Fruit fly (Drosophila melanogaster) whole organism, embryonic: Measurements from ENCODE around the gene ver.

Source experiments
- Bgb ChIP-seq: fragments of 200-800 bp; sonication (Bioruptor generic); IDR thresholded peaks from 2 replicates; pipeline ENCODE4 v1.3.6; 2022; ENCODE audit warnings: missing biosample characterization, missing genetic modification characterization; ENCODE audit not compliant: partially characterized antibody
- CG15479 ChIP-seq: fragments of 200-800 bp; sonication (Bioruptor generic); optimal IDR thresholded peaks from 3 replicates; lab custom pipeline; 2019; ENCODE audit warnings: missing biosample characterization, mild to moderate bottlenecking, missing genetic modification characterization, moderate library complexity
- CG16813 ChIP-seq: fragments of 200-800 bp; sonication (Bioruptor generic); IDR thresholded peaks from 3 replicates; pipeline ENCODE4 v1.3.6; 2022; ENCODE audit warnings: missing biosample characterization, missing genetic modification characterization; ENCODE audit not compliant: partially characterized antibody
- CG16815 ChIP-seq: fragments of 200-800 bp; sonication (Bioruptor generic); optimal IDR thresholded peaks from 3 replicates; lab custom pipeline; 2017; ENCODE audit warnings: missing biosample characterization, mild to moderate bottlenecking, missing genetic modification characterization
- CG2199 ChIP-seq: fragments of 200-800 bp; sonication (Bioruptor generic); IDR thresholded peaks from 3 replicates; pipeline ENCODE4 v1.3.6; 2022; ENCODE audit warnings: missing biosample characterization, missing genetic modification characterization
- CG2712 ChIP-seq: fragments of 200-800 bp; optimal IDR thresholded peaks from 3 replicates; lab custom pipeline; 2019; ENCODE audit warnings: missing biosample characterization, mild to moderate bottlenecking, missing genetic modification characterization, moderate library complexity
- CG31224 ChIP-seq: fragments of 200-800 bp; sonication (Bioruptor generic); IDR thresholded peaks from 2 replicates; pipeline ENCODE4 v1.3.6; 2022; ENCODE audit warnings: missing biosample characterization, missing genetic modification characterization
- CG3726 ChIP-seq: fragments of 200-800 bp; sonication (Bioruptor generic); IDR thresholded peaks from 3 replicates; pipeline ENCODE4, ENCODE4 v1.3.6; 2022; ENCODE audit warnings: missing biosample characterization, missing genetic modification characterization
- CG3995 ChIP-seq: fragments of 200-800 bp; sonication (Bioruptor generic); optimal IDR thresholded peaks from 3 replicates; lab custom pipeline; 2016; ENCODE audit warnings: missing biosample characterization, missing genetic modification characterization
- CG42726 ChIP-seq: fragments of 200-800 bp; sonication (Bioruptor generic); IDR thresholded peaks from 2 replicates; pipeline ENCODE4 v1.3.6; 2022; ENCODE audit warnings: missing biosample characterization, missing genetic modification characterization; ENCODE audit not compliant: partially characterized antibody
- CG4360 ChIP-seq: fragments of 200-800 bp; sonication (Bioruptor generic); IDR thresholded peaks from 2 replicates; pipeline ENCODE4 v1.3.6; 2022; ENCODE audit warnings: missing biosample characterization, missing genetic modification characterization
- CG6175 ChIP-seq: fragments of 200-800 bp; sonication (Bioruptor generic); IDR thresholded peaks from 3 replicates; pipeline ENCODE4 v1.3.6; 2022; ENCODE audit warnings: missing biosample characterization, missing genetic modification characterization
- CG6813 ChIP-seq: fragments of 200-800 bp; sonication (Bioruptor generic); optimal IDR thresholded peaks from 2 replicates; lab custom pipeline; 2017; ENCODE audit warnings: missing biosample characterization, missing genetic modification characterization, mild to moderate bottlenecking, moderate library complexity, missing genetic modification reagents
- CG8359 ChIP-seq: fragments of 200-800 bp; sonication (Bioruptor generic); optimal IDR thresholded peaks from 2 replicates; lab custom pipeline; 2017; ENCODE audit warnings: missing biosample characterization, mild to moderate bottlenecking, missing genetic modification characterization, borderline replicate concordance
- D ChIP-seq, 2 experiments: fragments of 200-800 bp in 1 of 2; fragments of >200 bp in 1 of 2; sonication (Bioruptor generic) in 1 of 2; optimal IDR thresholded peaks; 2 replicates in 1 of 2; 3 replicates in 1 of 2; lab custom pipeline; 2017; ENCODE audit warnings: mild to moderate bottlenecking in 1 of 2, missing biosample characterization in 1 of 2, missing genetic modification characterization in 1 of 2, missing genetic modification reagents in 1 of 2
- Ets65A ChIP-seq: fragments of 200-800 bp; sonication (Bioruptor generic); peaks from one replicate; lab custom pipeline; 2016; ENCODE audit warnings: missing biosample characterization, missing genetic modification characterization
- GATAe ChIP-seq: fragments of 200-800 bp; sonication (Bioruptor generic); conservative IDR thresholded peaks from 2 replicates; pipeline ENCODE4 v1.3.6; 2022; ENCODE audit warnings: missing biosample characterization, missing genetic modification characterization
- HLH4C ChIP-seq: fragments of 200-800 bp; sonication (Bioruptor generic); IDR thresholded peaks from 3 replicates; pipeline ENCODE4 v1.3.6; 2022; ENCODE audit warnings: missing biosample characterization, missing genetic modification characterization; ENCODE audit not compliant: partially characterized antibody
- HmgZ ChIP-seq: fragments of 200-800 bp; sonication (Bioruptor generic); optimal IDR thresholded peaks from 2 replicates; lab custom pipeline; 2018; ENCODE audit warnings: missing biosample characterization, mild to moderate bottlenecking, missing genetic modification characterization
- MESR4 ChIP-seq: fragments of 200-800 bp; sonication (Bioruptor generic); optimal IDR thresholded peaks from 2 replicates; lab custom pipeline; 2018; ENCODE audit warnings: missing biosample characterization, mild to moderate bottlenecking, missing genetic modification characterization, moderate library complexity
- Med ChIP-seq: fragments of 200-800 bp; sonication (Bioruptor generic); peaks from one replicate; lab custom pipeline; 2016; ENCODE audit warnings: missing biosample characterization, missing genetic modification characterization, mild to moderate bottlenecking, inconsistent platforms, moderate library complexity
- Myb ChIP-seq: fragments of 200-800 bp; sonication (Bioruptor generic); optimal IDR thresholded peaks from 2 replicates; lab custom pipeline; 2016; ENCODE audit warnings: missing biosample characterization, missing genetic modification characterization
- Opbp ChIP-seq: fragments of 200-800 bp; sonication (Bioruptor generic); IDR thresholded peaks from 3 replicates; pipeline ENCODE4 v1.3.6; 2022; ENCODE audit warnings: missing biosample characterization, missing genetic modification characterization; ENCODE audit not compliant: partially characterized antibody
- PHDP ChIP-seq: fragments of 200-800 bp; sonication (Bioruptor generic); optimal IDR thresholded peaks from 3 replicates; lab custom pipeline; 2018; ENCODE audit warnings: missing biosample characterization, mild to moderate bottlenecking, missing genetic modification characterization, moderate library complexity
- Rfx ChIP-seq: fragments of 200-800 bp; sonication (Bioruptor generic); IDR thresholded peaks from 2 replicates; pipeline ENCODE4 v1.3.6; 2022; ENCODE audit warnings: missing biosample characterization, missing genetic modification characterization
- Sry-β ChIP-seq: fragments of 200-800 bp; sonication (Bioruptor generic); optimal IDR thresholded peaks from 2 replicates; lab custom pipeline; 2018; ENCODE audit warnings: missing biosample characterization, mild to moderate bottlenecking, missing genetic modification characterization, moderate library complexity
- Vsx1 ChIP-seq: fragments of 200-800 bp; sonication (Bioruptor generic); optimal IDR thresholded peaks from 2 replicates; lab custom pipeline; 2017; ENCODE audit warnings: missing biosample characterization, mild to moderate bottlenecking, missing genetic modification characterization, missing genetic modification reagents
- ac ChIP-seq: fragments of 200-800 bp; sonication (Bioruptor generic); optimal IDR thresholded peaks from 3 replicates; lab custom pipeline; 2017; ENCODE audit warnings: missing biosample characterization, mild to moderate bottlenecking, missing genetic modification characterization
- ase ChIP-seq: fragments of 200-800 bp; sonication (Bioruptor generic); IDR thresholded peaks from 3 replicates; pipeline ENCODE4 v1.3.6; 2022; ENCODE audit warnings: missing biosample characterization, missing genetic modification characterization
- chm ChIP-seq: fragments of 200-800 bp; sonication (Bioruptor generic); IDR thresholded peaks from 2 replicates; pipeline ENCODE4 v1.3.6; 2022; ENCODE audit warnings: missing biosample characterization, missing genetic modification characterization
- da ChIP-seq: fragments of 200-800 bp; sonication (Bioruptor generic); optimal IDR thresholded peaks from 2 replicates; lab custom pipeline; 2016; ENCODE audit warnings: missing biosample characterization, missing genetic modification characterization
- ewg ChIP-seq: fragments of 200-800 bp; sonication (Bioruptor generic); optimal IDR thresholded peaks from 3 replicates; lab custom pipeline; 2017; ENCODE audit warnings: mild to moderate bottlenecking, missing biosample characterization, missing genetic modification reagents, missing genetic modification characterization
- grn ChIP-seq: fragments of 200-800 bp; sonication (Bioruptor generic); optimal IDR thresholded peaks from 3 replicates; lab custom pipeline; 2017; ENCODE audit warnings: missing biosample characterization, missing genetic modification characterization
- her ChIP-seq: fragments of 200-800 bp; sonication (Bioruptor generic); optimal IDR thresholded peaks from 2 replicates; lab custom pipeline; 2016; ENCODE audit warnings: missing biosample characterization, missing genetic modification characterization
- hkb ChIP-seq, 2 experiments: fragments of 200-800 bp in 1 of 2; fragments of >200 bp in 1 of 2; sonication (Bioruptor generic) in 1 of 2; IDR thresholded peaks in 1 of 2; optimal IDR thresholded peaks in 1 of 2; 2 replicates each; pipeline versions ENCODE4 v1.3.6 to Lab custom; 2017 to 2022; ENCODE audit warnings: missing biosample characterization in 1 of 2, missing genetic modification characterization in 1 of 2
- insv ChIP-seq, 2 experiments: fragments of 200-800 bp; sonication (Bioruptor generic); optimal IDR thresholded peaks; 3 replicates each; lab custom pipeline; 2016 to 2018; ENCODE audit warnings: missing biosample characterization in 2 of 2, missing genetic modification characterization in 2 of 2
- lmd ChIP-seq: fragments of 200-800 bp; sonication (Bioruptor generic); IDR thresholded peaks from 2 replicates; pipeline ENCODE4 v1.3.6; 2022; ENCODE audit warnings: missing biosample characterization, missing genetic modification characterization
- mirr ChIP-seq: fragments of 200-800 bp; sonication (Bioruptor generic); optimal IDR thresholded peaks from 3 replicates; lab custom pipeline; 2018; ENCODE audit warnings: missing biosample characterization, mild to moderate bottlenecking, missing genetic modification characterization
- sens ChIP-seq: fragments of 200-800 bp; sonication (Bioruptor generic); peaks from one replicate; lab custom pipeline; 2016; ENCODE audit warnings: missing biosample characterization, missing genetic modification characterization
- sug ChIP-seq: fragments of 200-800 bp; optimal IDR thresholded peaks from 2 replicates; lab custom pipeline; 2019; ENCODE audit warnings: missing biosample characterization, mild to moderate bottlenecking, missing genetic modification characterization, moderate library complexity
- tio ChIP-seq: fragments of 200-800 bp; sonication (Bioruptor generic); optimal IDR thresholded peaks from 2 replicates; lab custom pipeline; 2017; ENCODE audit warnings: missing biosample characterization, missing genetic modification characterization, inconsistent platforms
- twi ChIP-seq: fragments of 200-800 bp; optimal IDR thresholded peaks from 2 replicates; lab custom pipeline; 2019; ENCODE audit warnings: missing biosample characterization, mild to moderate bottlenecking, missing genetic modification characterization, moderate library complexity
- vnd ChIP-seq: fragments of 200-800 bp; sonication (Bioruptor generic); IDR thresholded peaks from 3 replicates; pipeline ENCODE4 v1.3.6; 2022; ENCODE audit warnings: missing biosample characterization, missing genetic modification characterization; ENCODE audit not compliant: partially characterized antibody
- zen2 ChIP-seq: fragments of 200-800 bp; sonication (Bioruptor generic); IDR thresholded peaks from 3 replicates; pipeline ENCODE4 v1.3.6; 2022; ENCODE audit warnings: missing biosample characterization, missing genetic modification characterization; ENCODE audit not compliant: partially characterized antibody

Gene ver

DNA sequence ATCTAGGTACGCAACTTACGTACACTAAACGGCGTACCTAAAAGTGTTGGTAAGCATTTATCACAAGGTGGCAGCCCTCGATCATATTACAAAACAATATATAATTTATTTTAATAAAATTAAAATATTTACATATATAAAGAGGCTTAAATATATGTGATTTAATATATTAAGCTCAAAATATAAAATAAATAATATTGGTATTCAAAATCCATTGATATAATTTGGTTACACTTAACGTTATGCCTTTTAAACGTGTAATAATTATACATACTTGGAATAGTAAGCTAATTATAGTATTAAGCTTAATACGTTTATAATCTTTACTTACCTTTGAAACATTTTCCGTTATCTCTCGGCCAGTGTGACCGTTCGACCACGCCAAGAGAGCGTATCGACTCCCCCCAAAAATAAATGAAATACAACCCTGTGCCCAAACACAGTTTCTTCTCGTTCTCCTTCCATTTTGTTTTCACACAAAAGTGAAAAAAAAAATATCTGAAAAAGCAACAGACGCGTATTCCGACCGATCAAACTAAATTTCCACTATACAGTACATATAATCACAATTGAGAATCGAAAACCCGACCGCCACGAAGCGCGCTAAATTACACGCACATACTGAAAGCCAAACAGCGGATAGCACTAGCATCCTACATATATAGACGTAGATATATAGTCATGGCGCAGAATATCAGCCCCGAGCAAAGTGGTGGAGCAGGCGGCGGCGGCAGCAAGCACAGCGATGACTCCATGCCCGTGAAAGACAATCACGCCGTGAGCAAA, 19.7 kb upstream of the ver start, which contains the start of the genes CG10646 and vih (continued):
- peak; percentile 73 for TF ChIP-seq CG2712 (tag; lab: Kevin White, UChicago)
- TF ChIP-seq tio (GFP tag; lab: Kevin White, UChicago): no peak
- TF ChIP-seq Myb (GFP tag; lab: Kevin White, UChicago): peak; percentile 90
- no peak for TF ChIP-seq CG42726 (GFP tag; lab: Robert Waterston, UW)
- no peak for TF ChIP-seq CG6813 (GFP tag; lab: Kevin White, UChicago)
- TF ChIP-seq Vsx1 (GFP tag; lab: Kevin White, UChicago): peak; percentile 74
- TF ChIP-seq da (GFP tag; lab: Kevin White, UChicago): no peak
- no peak for TF ChIP-seq CG4360
- TF ChIP-seq Sry-β (GFP tag; lab: Kevin White, UChicago): peak; percentile 42

DNA sequence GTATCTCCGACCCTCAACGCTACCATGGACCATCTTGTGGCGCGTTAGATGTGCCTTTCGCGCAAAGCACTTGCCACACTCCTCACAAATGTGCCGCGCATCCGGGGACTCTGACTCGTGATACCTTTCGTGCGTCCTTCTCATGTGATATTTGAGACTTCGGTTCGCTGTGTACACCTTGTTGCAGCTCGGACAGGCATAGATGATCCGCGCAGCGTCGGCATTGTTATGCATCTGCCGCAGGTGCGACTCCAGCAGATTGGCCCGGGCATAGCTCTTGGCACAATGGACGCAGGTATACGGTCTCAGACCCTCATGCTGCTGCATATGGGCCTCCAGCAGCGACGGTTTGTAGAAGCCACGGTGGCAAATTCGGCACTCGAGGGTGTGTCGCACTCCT, 17.8 kb upstream of the ver start:
- TF ChIP-seq Bgb (GFP tag; lab: Robert Waterston, UW) (no peak), Opbp (0 out of 3 replicates have a peak, but pooled peaks have one; percentile 9), D (optimal IDR thresholded peaks at IDR 0.05; lab: Kevin White, UChicago) (peak; percentile 60), D (GFP tag; optimal IDR thresholded peaks at IDR 0.05; lab: Kevin White, UChicago) (no peak), CG15479 (GFP tag; lab: Kevin White, UChicago) (peak; percentile 35), Med (GFP tag; lab: Kevin White, UChicago) (peak; percentile 39), CG16813 (0 out of 3 replicates have a peak, but pooled peaks have one; percentile 10), ac (GFP tag; lab: Kevin White, UChicago) (peak; percentile 82), MESR4 (GFP tag; lab: Kevin White, UChicago) (peak; percentile 11), CG3726 (GFP tag; lab: Robert Waterston, UW) (0 out of 3 replicates have a peak, but pooled peaks have one; percentile 20), chm (GFP tag; lab: Robert Waterston, UW) (no peak), zen2 (GFP tag; lab: Robert Waterston, UW) (no peak), lmd (0 out of 2 replicates have a peak, but pooled peaks have one; percentile 14), CG8359 (GFP tag; lab: Kevin White, UChicago) (no peak), twi (peak; percentile 68), CG16815 (GFP tag; lab: Kevin White, UChicago) (no peak), Ets65A (GFP tag; lab: Kevin White, UChicago) (peak; percentile 30), HLH4C (0 out of 3 replicates have a peak, but pooled peaks have one; percentile 23)

DNA sequence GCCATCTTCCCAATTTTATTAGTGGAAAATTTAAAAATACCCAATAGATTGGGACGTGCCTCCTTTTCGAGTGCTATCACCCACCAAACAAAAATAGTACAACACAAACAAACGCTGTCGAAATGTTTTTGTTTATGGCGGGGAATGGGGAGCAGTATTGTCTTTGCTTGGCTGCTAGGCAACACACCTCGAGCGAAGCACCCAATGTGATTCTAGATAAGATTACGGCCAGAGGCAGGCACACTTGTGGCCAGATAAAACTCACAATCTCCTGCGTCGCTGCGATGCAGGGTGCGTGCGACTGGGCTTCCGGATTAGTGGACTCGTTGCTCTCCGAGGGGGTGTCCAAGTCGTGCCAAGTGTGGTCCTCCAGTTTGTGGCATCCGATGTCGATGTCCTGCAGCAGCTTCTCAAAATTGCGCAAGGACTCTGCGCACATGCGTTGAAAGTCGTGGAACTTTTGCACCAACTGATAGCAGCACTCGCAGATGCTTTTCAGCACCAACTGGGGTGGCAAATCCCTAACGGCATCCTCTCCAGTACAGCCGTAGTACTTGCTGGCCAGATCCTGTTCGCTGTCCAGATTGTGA, 16.7 kb upstream of the ver start:
- TF ChIP-seq GATAe (GFP tag; lab: Robert Waterston, UW) (peak; percentile 72), CG3995 (GFP tag; lab: Kevin White, UChicago) (peak; percentile 52), CG2199 (GFP tag; lab: Robert Waterston, UW) (no peak), CG6175 (GFP tag; lab: Robert Waterston, UW) (peak; percentile 76; the same call in 2 of the 3 replicates), her (peak; percentile 62), Rfx (GFP tag; lab: Robert Waterston, UW) (peak; percentile 46; the same call in 1 of the 2 replicates), vnd (0 out of 3 replicates have a peak, but pooled peaks have one; percentile 16), ewg (GFP tag; lab: Kevin White, UChicago) (peak; percentile 71), mirr (GFP tag; lab: Kevin White, UChicago) (peak; percentile 9), sug (tag; lab: Kevin White, UChicago) (peak; percentile 68), HmgZ (peak; percentile 33), CG31224 (GFP tag; lab: Robert Waterston, UW) (no peak), PHDP (no peak), sens (GFP tag; lab: Kevin White, UChicago) (peak; percentile 68), insv (GFP tag; optimal IDR thresholded peaks at IDR 0.05; lab: Kevin White, UChicago) (no peak), CG16813 (0 out of 3 replicates have a peak, but pooled peaks have one; percentile 21), hkb (optimal IDR thresholded peaks at IDR 0.05; lab: Kevin White, UChicago) (no peak), hkb (GFP tag; IDR thresholded peaks at IDR 0.05; lab: Robert Waterston, UW) (0 out of 2 replicates have a peak, but pooled peaks have one; percentile 23), ase (GFP tag; lab: Robert Waterston, UW) (no peak), grn (peak; percentile 95)
